Worm (Caenorhabditis elegans): ENCODE results near the gene eppl-1.

Gene eppl-1

DNA sequence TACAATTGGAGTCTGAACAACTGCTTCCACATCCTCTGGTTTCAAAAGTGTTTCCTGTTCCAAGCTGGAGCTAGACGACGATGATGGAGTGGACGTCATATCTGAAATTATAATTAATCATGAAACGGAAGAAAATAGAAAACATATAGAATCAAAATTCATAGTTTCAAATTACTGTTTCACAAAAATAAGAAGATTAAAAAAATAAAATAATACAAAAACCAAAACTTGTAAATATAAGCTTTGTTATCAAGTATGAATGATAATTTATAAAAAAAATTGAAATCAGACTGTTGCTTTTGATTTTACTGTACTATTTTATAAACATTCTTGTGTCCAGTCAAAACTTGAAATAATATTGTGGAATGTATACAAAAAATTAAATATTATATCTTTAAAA, 12.2 kb upstream of the eppl-1 start, which contains the start of gene str-176:
str-176 (minus strand) TSS at position 101 of the 400 bp plus-strand sequence.
- TF ChIP-seq nhr-120 (GFP tag; IDR thresholded peaks at IDR 0.05) (no peak), B0261.1 (tag; optimal IDR thresholded peaks at IDR 0.05) (no peak), Y53G8AR.9 (GFP tag; conservative IDR thresholded peaks at IDR 0.05) (no peak), unc-130 (GFP tag; optimal IDR thresholded peaks at IDR 0.05) (no peak), attf-6 (GFP tag; IDR thresholded peaks at IDR 0.05) (no peak), nfya-1 (tag; optimal IDR thresholded peaks at IDR 0.05; ENCODE audit: borderline replicate concordance, insufficient read depth) (no peak), hmg-1.2 (GFP tag; IDR thresholded peaks at IDR 0.05) (no peak), mel-28 (tag; optimal IDR thresholded peaks at IDR 0.05; ENCODE audit: borderline replicate concordance) (no peak), nfyb-1 (GFP tag; IDR thresholded peaks at IDR 0.05) (no peak)

ce11 chrIV:8463069-8463468, 11.5 kb upstream of the eppl-1 start:
- TF ChIP-seq madf-8 (GFP tag; conservative IDR thresholded peaks at IDR 0.05) (no peak), nhr-80 (tag; optimal IDR thresholded peaks at IDR 0.05) (no peak), hlh-26 (GFP tag; conservative IDR thresholded peaks at IDR 0.05) (no peak), unc-62 (GFP tag; optimal IDR thresholded peaks at IDR 0.05) (peak; percentile 43), mxl-1 (tag; optimal IDR thresholded peaks at IDR 0.05) (no peak), C06A6.2 (GFP tag; conservative IDR thresholded peaks at IDR 0.05) (no peak), attf-5 (GFP tag; optimal IDR thresholded peaks at IDR 0.05) (no peak)

DNA sequence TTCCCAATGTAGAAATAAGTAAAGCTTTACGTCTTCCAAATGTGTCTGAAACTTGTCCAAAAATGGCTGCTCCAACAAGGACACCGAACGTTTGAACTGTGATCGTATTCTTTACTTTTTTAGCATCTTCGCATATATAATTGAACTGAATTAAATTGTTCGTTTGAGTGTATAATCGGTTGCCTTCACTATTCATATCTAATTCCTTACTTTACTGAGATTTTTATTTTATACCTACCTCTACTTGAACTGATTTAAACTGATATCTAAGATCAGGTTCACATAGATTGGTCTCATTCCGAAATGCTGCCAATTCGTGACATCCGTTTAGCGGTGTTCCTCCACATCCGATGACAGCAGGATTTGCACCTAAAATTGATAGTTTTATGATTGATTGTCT, 10.8 kb upstream of the eppl-1 start:
- TF ChIP-seq cebp-2 (GFP tag; IDR thresholded peaks at IDR 0.05): no peak
- TF ChIP-seq ceh-58 (GFP tag; IDR thresholded peaks at IDR 0.05): no peak
- no peak for TF ChIP-seq rcor-1 (GFP tag; IDR thresholded peaks at IDR 0.05)
- no peak for TF ChIP-seq rpc-1 (optimal IDR thresholded peaks at IDR 0.05)
- no peak for TF ChIP-seq rpc-1 (tag; optimal IDR thresholded peaks at IDR 0.05)
- no peak for TF ChIP-seq lsl-1 (GFP tag; optimal IDR thresholded peaks at IDR 0.05)

- TF ChIP-seq die-1 (tag; optimal IDR thresholded peaks at IDR 0.05) (no peak), sptf-2 (GFP tag; optimal IDR thresholded peaks at IDR 0.05) (no peak), ztf-25 (GFP tag; IDR thresholded peaks at IDR 0.05) (no peak), nfya-1 (tag; optimal IDR thresholded peaks at IDR 0.05; ENCODE audit: borderline replicate concordance, insufficient read depth) (no peak), sdz-38 (tag; optimal IDR thresholded peaks at IDR 0.05) (no peak), ztf-6 (GFP tag; IDR thresholded peaks at IDR 0.05) (no peak)
Observed at ce11 chrIV:8461177-8461576, 9.6 kb upstream of the eppl-1 start.

DNA sequence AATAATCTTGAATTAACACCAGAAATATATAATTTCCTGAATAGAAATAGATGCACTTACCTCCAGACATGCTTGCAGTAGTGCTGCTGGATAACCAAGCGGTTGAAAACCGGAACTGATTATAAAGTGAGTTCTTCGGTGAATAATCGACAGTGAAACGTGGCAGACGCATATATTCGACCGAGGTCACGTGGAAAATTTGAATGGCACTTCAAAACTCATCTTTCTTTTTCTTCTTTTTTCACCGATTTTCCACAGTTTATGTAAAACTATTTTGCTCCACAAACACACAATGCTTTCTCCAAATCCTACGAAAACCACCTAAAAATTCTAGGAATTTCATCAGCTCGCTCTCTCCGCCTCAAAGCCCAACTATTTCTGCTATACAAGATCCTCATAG, 8.6 kb upstream of the eppl-1 start, which contains the start of gene ant-1.4:
ant-1.4 (minus strand) TSS at position 101 of the 400 bp plus-strand sequence.
- TF ChIP-seq C06A6.2 (GFP tag; conservative IDR thresholded peaks at IDR 0.05) (no peak), let-607 (tag; optimal IDR thresholded peaks at IDR 0.05) (no peak), F37B4.10 (GFP tag; IDR thresholded peaks at IDR 0.05) (no peak), B0035.1 (tag; optimal IDR thresholded peaks at IDR 0.05) (no peak), dpff-1 (tag; optimal IDR thresholded peaks at IDR 0.05) (no peak), zfh-2 (GFP tag; conservative IDR thresholded peaks at IDR 0.05) (no peak)

DNA sequence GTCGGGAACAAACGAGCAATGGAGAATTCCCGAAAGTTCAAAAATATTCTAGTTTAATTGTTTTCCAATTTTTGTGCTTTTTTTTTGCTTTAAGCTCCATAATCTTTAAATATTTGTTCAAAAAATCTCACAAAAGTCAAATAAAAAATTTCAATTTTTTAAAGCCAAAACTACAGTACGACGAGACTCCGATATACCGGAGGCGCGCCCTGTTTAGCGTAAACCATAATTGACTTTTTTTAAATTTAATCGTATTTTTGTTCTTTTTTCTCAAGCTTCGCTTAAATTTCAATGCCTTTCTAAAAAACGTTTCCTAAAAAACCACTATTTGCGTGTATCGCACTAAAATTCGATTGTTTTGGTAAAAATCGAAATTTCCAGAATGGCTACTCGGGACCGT, 5.3 kb upstream of the eppl-1 start, which contains the start of gene syx-4:
syx-4 (plus strand) TSS at position 382 of the 400 bp plus-strand sequence.
- no peak for TF ChIP-seq nhr-90 (tag; optimal IDR thresholded peaks at IDR 0.05)
- TF ChIP-seq attf-3 (GFP tag; conservative IDR thresholded peaks at IDR 0.05): peak; percentile 82
- TF ChIP-seq madf-8 (GFP tag; conservative IDR thresholded peaks at IDR 0.05): no peak
- no peak for TF ChIP-seq bed-2 (GFP tag; IDR thresholded peaks at IDR 0.05)
- TF ChIP-seq sptf-2 (GFP tag; optimal IDR thresholded peaks at IDR 0.05): no peak
- peak; percentile 25 for TF ChIP-seq lsl-1 (GFP tag; optimal IDR thresholded peaks at IDR 0.05)

Measured in whole organism, young adult.